Worm (Caenorhabditis elegans) whole organism, mixed stage, embryonic: ENCODE measurements around the gene orc-2.
A peak's percentile ranks its signal among the peaks of the same experiment; 100 is the strongest.

Experiments used
- M03D4.4 ChIP-seq: sonication (generic microtip); optimal IDR thresholded peaks from 2 replicates; lab custom pipeline; 2017; ENCODE audit warnings: mild to moderate bottlenecking, missing genetic modification characterization, missing compliant biosample characterization
- bed-3 ChIP-seq: fragments of 200-800 bp; sonication (Bioruptor generic); optimal IDR thresholded peaks from 3 replicates; lab custom pipeline; 2018; ENCODE audit warnings: mild to moderate bottlenecking, missing genetic modification characterization, moderate library complexity, missing compliant biosample characterization
- ceh-39 ChIP-seq: fragments of 150-350 bp; optimal IDR thresholded peaks from 2 replicates; lab custom pipeline; 2014; ENCODE audit warnings: missing biosample characterization, missing genetic modification characterization
- ceh-43 ChIP-seq: fragments of 200-800 bp; sonication (Bioruptor generic); optimal IDR thresholded peaks from 2 replicates; lab custom pipeline; 2018; ENCODE audit warnings: mild to moderate bottlenecking, missing genetic modification characterization, moderate library complexity, missing compliant biosample characterization
- ceh-83 ChIP-seq: fragments of 200-800 bp; sonication (Bioruptor generic); optimal IDR thresholded peaks from 2 replicates; lab custom pipeline; 2018; ENCODE audit warnings: mild to moderate bottlenecking, missing genetic modification characterization, missing compliant biosample characterization
- ces-1 ChIP-seq: fragments of 150-350 bp; optimal IDR thresholded peaks from 2 replicates; lab custom pipeline; 2014; ENCODE audit warnings: missing biosample characterization, missing genetic modification reagents, missing genetic modification characterization
- cnd-1 ChIP-seq: fragments of 200-800 bp; sonication (Bioruptor generic); optimal IDR thresholded peaks from 2 replicates; lab custom pipeline; 2018; ENCODE audit warnings: mild to moderate bottlenecking, missing genetic modification characterization, missing compliant biosample characterization
- drap-1 ChIP-seq: fragments of 200-800 bp; sonication (Bioruptor generic); optimal IDR thresholded peaks from 3 replicates; lab custom pipeline; 2018; ENCODE audit warnings: mild to moderate bottlenecking, missing genetic modification characterization, missing compliant biosample characterization
- elt-1 ChIP-seq: sonication (generic microtip); optimal IDR thresholded peaks from 2 replicates; lab custom pipeline; 2017; ENCODE audit warnings: missing genetic modification characterization, mild to moderate bottlenecking, missing compliant biosample characterization, antibody characterized with exemption, moderate library complexity, borderline replicate concordance; ENCODE audit not compliant: insufficient read depth
- elt-3 ChIP-seq: fragments of 150-350 bp; optimal IDR thresholded peaks from 2 replicates; lab custom pipeline; 2014; ENCODE audit warnings: missing biosample characterization, missing genetic modification characterization
- flh-1 ChIP-seq: fragments of 200-800 bp; sonication (Bioruptor generic); optimal IDR thresholded peaks from 2 replicates; lab custom pipeline; 2018; ENCODE audit warnings: mild to moderate bottlenecking, missing genetic modification characterization, moderate library complexity, missing compliant biosample characterization
- ham-2 ChIP-seq: fragments of 200-800 bp; sonication (Bioruptor generic); optimal IDR thresholded peaks from 2 replicates; lab custom pipeline; 2018; ENCODE audit warnings: mild to moderate bottlenecking, missing genetic modification characterization, missing compliant biosample characterization
- hlh-1 ChIP-seq: fragments of 150-350 bp; optimal IDR thresholded peaks from 2 replicates; lab custom pipeline; 2014; ENCODE audit warnings: missing biosample characterization, missing genetic modification reagents, missing genetic modification characterization
- lin-13 ChIP-seq: fragments of 150-350 bp; optimal IDR thresholded peaks from 2 replicates; lab custom pipeline; 2014; ENCODE audit warnings: missing biosample characterization, missing genetic modification characterization
- lin-32 ChIP-seq: fragments of 200-800 bp; sonication (Bioruptor generic); optimal IDR thresholded peaks from 2 replicates; lab custom pipeline; 2018; ENCODE audit warnings: mild to moderate bottlenecking, missing genetic modification characterization, missing compliant biosample characterization
- lsy-2 ChIP-seq: fragments of 150-350 bp; optimal IDR thresholded peaks from 2 replicates; lab custom pipeline; 2014; ENCODE audit warnings: missing biosample characterization, missing genetic modification characterization
- mab-5 ChIP-seq: fragments of 150-350 bp; optimal IDR thresholded peaks from 2 replicates; lab custom pipeline; 2014; ENCODE audit warnings: missing biosample characterization, missing genetic modification characterization
- mep-1 ChIP-seq: fragments of 150-350 bp; optimal IDR thresholded peaks from 2 replicates; lab custom pipeline; 2017; ENCODE audit warnings: missing biosample characterization, missing genetic modification reagents, missing genetic modification characterization, inconsistent platforms
- mls-2 ChIP-seq: sonication (generic microtip); optimal IDR thresholded peaks from 2 replicates; lab custom pipeline; 2016; ENCODE audit warnings: mild to moderate bottlenecking, missing genetic modification characterization, moderate library complexity, missing compliant biosample characterization
- nhr-12 ChIP-seq: fragments of 150-350 bp; optimal IDR thresholded peaks from 2 replicates; lab custom pipeline; 2014; ENCODE audit warnings: missing biosample characterization, missing genetic modification characterization
- nhr-2 ChIP-seq: fragments of 150-350 bp; optimal IDR thresholded peaks from 2 replicates; lab custom pipeline; 2014; ENCODE audit warnings: missing biosample characterization, missing genetic modification characterization
- nhr-237 ChIP-seq: fragments of 150-350 bp; optimal IDR thresholded peaks from 2 replicates; lab custom pipeline; 2014; ENCODE audit warnings: missing biosample characterization, missing genetic modification characterization
- nhr-28 ChIP-seq: fragments of 150-350 bp; optimal IDR thresholded peaks from 2 replicates; lab custom pipeline; 2014; ENCODE audit warnings: missing biosample characterization, missing genetic modification characterization
- nhr-76 ChIP-seq: sonication (generic microtip); optimal IDR thresholded peaks from 2 replicates; lab custom pipeline; 2017; ENCODE audit warnings: missing biosample characterization, missing genetic modification characterization
- pha-4 ChIP-seq: fragments of 150-350 bp; optimal IDR thresholded peaks from 2 replicates; lab custom pipeline; 2018; ENCODE audit warnings: missing biosample characterization, missing genetic modification reagents, missing genetic modification characterization
- sem-2 ChIP-seq: fragments of 200-800 bp; sonication (Bioruptor generic); optimal IDR thresholded peaks from 2 replicates; lab custom pipeline; 2018; ENCODE audit warnings: mild to moderate bottlenecking, missing genetic modification characterization, missing compliant biosample characterization
- snpc-4 ChIP-seq: fragments of 150-350 bp; optimal IDR thresholded peaks from 2 replicates; lab custom pipeline; 2014; ENCODE audit warnings: missing biosample characterization, missing genetic modification characterization
- sptf-1 ChIP-seq: sonication (generic microtip); optimal IDR thresholded peaks from 2 replicates; lab custom pipeline; 2017; ENCODE audit warnings: mild to moderate bottlenecking, missing genetic modification characterization, moderate library complexity, missing compliant biosample characterization
- tbx-8 ChIP-seq: fragments of 200-800 bp; sonication (Bioruptor generic); optimal IDR thresholded peaks from 2 replicates; lab custom pipeline; 2018; ENCODE audit warnings: mild to moderate bottlenecking, missing genetic modification characterization, moderate library complexity, missing compliant biosample characterization
- unc-120 ChIP-seq: sonication (generic microtip); optimal IDR thresholded peaks from 2 replicates; lab custom pipeline; 2017; ENCODE audit warnings: missing genetic modification characterization, missing compliant biosample characterization; ENCODE audit not compliant: poor library complexity, severe bottlenecking
- unc-62 ChIP-seq: fragments of 150-350 bp; optimal IDR thresholded peaks from 2 replicates; lab custom pipeline; 2014; ENCODE audit warnings: missing biosample characterization, missing genetic modification reagents, missing genetic modification characterization
- zip-8 ChIP-seq: fragments of 150-350 bp; optimal IDR thresholded peaks from 2 replicates; lab custom pipeline; 2014; ENCODE audit warnings: missing biosample characterization, missing genetic modification characterization
- ztf-11 ChIP-seq: fragments of 150-350 bp; optimal IDR thresholded peaks from 2 replicates; lab custom pipeline; 2014; ENCODE audit warnings: missing biosample characterization, missing genetic modification characterization

Gene orc-2

ce11 chrII:10847057-10847456 is 26.7 kb upstream of the orc-2 start:
- no peak for TF ChIP-seq ces-1 (GFP tag; lab: Kevin White, UChicago)
- TF ChIP-seq sptf-1 (tag; lab: Kevin White, UChicago): no peak
- no peak for TF ChIP-seq sem-2
- no peak for TF ChIP-seq ceh-83 (GFP tag; lab: Kevin White, UChicago)
- no peak for TF ChIP-seq elt-3 (tag; lab: Kevin White, UChicago)
- TF ChIP-seq nhr-12: no peak
- TF ChIP-seq nhr-237 (tag; lab: Kevin White, UChicago): no peak

- TF ChIP-seq drap-1 (GFP tag; lab: Kevin White, UChicago) (no peak), mab-5 (tag; lab: Kevin White, UChicago) (no peak), ham-2 (GFP tag; lab: Kevin White, UChicago) (no peak), ceh-43 (GFP tag; lab: Kevin White, UChicago) (no peak), tbx-8 (GFP tag; lab: Kevin White, UChicago) (no peak), lin-13 (tag; lab: Kevin White, UChicago) (no peak)
Measured at ce11 chrII:10849903-10850302, 23.8 kb upstream of the orc-2 start, which contains the start of gene M106.2. Gene M106.2, minus strand, starts transcription at chrII:10850003.

ce11 chrII:10851110-10851509 is 22.6 kb upstream of the orc-2 start:
- TF ChIP-seq pha-4 (tag; lab: Kevin White, UChicago): peak; percentile 43
- peak; percentile 3 for TF ChIP-seq lsy-2
- TF ChIP-seq drap-1 (GFP tag; lab: Kevin White, UChicago): no peak
- TF ChIP-seq unc-120 (tag; lab: Kevin White, UChicago): peak; percentile 53
- no peak for TF ChIP-seq lin-32 (GFP tag; lab: Kevin White, UChicago)
- TF ChIP-seq mep-1 (tag; lab: Kevin White, UChicago): peak; percentile 8
- TF ChIP-seq unc-62: peak; percentile 100

ce11 chrII:10852880-10853279 is 20.9 kb upstream of the orc-2 start:
- TF ChIP-seq elt-1 (tag; lab: Kevin White, UChicago) (no peak), mls-2 (tag; lab: Kevin White, UChicago) (no peak), nhr-237 (tag; lab: Kevin White, UChicago) (no peak), unc-120 (tag; lab: Kevin White, UChicago) (no peak)

ce11 chrII:10857077-10857476 is 16.7 kb upstream of the orc-2 start, which contains the start of gene M106.7:
Gene M106.7, minus strand, starts transcription at chrII:10857177.
- TF ChIP-seq unc-62 (no peak), nhr-2 (tag; lab: Kevin White, UChicago) (no peak), zip-8 (tag; lab: Kevin White, UChicago) (no peak), tbx-8 (GFP tag; lab: Kevin White, UChicago) (no peak), pha-4 (tag; lab: Kevin White, UChicago) (no peak), ceh-43 (GFP tag; lab: Kevin White, UChicago) (no peak), flh-1 (GFP tag; lab: Kevin White, UChicago) (no peak), ztf-11 (no peak), sptf-1 (tag; lab: Kevin White, UChicago) (no peak), unc-120 (tag; lab: Kevin White, UChicago) (no peak), lin-32 (GFP tag; lab: Kevin White, UChicago) (no peak), bed-3 (GFP tag; lab: Kevin White, UChicago) (no peak), ceh-83 (GFP tag; lab: Kevin White, UChicago) (no peak), elt-1 (tag; lab: Kevin White, UChicago) (no peak), mls-2 (tag; lab: Kevin White, UChicago) (no peak), cnd-1 (tag; lab: Kevin White, UChicago) (no peak), nhr-237 (tag; lab: Kevin White, UChicago) (no peak), nhr-28 (tag; lab: Kevin White, UChicago) (no peak), ham-2 (GFP tag; lab: Kevin White, UChicago) (no peak)

ce11 chrII:10859359-10859758 is 14.4 kb upstream of the orc-2 start:
- TF ChIP-seq unc-120 (tag; lab: Kevin White, UChicago) (no peak), nhr-76 (tag; lab: Kevin White, UChicago) (no peak), zip-8 (tag; lab: Kevin White, UChicago) (no peak), ceh-43 (GFP tag; lab: Kevin White, UChicago) (no peak), ceh-39 (no peak), snpc-4 (tag; lab: Kevin White, UChicago) (no peak), hlh-1 (tag; lab: Kevin White, UChicago) (no peak), nhr-28 (tag; lab: Kevin White, UChicago) (no peak), flh-1 (GFP tag; lab: Kevin White, UChicago) (no peak), sem-2 (no peak), M03D4.4 (tag; lab: Kevin White, UChicago) (no peak), elt-1 (tag; lab: Kevin White, UChicago) (no peak), tbx-8 (GFP tag; lab: Kevin White, UChicago) (no peak), ceh-83 (GFP tag; lab: Kevin White, UChicago) (no peak), pha-4 (tag; lab: Kevin White, UChicago) (no peak), ces-1 (GFP tag; lab: Kevin White, UChicago) (no peak), drap-1 (GFP tag; lab: Kevin White, UChicago) (no peak), lin-13 (tag; lab: Kevin White, UChicago) (no peak), elt-3 (tag; lab: Kevin White, UChicago) (no peak)
